Worm (Caenorhabditis elegans) whole organism, L4/young adult: ENCODE measurements around the gene D1086.21.

Source experiments
- W03F9.2 ChIP-seq: fragments of 150-350 bp; optimal IDR thresholded peaks from 2 replicates; lab custom pipeline; 2014; ENCODE audit warnings: missing biosample characterization, missing genetic modification characterization
- dao-5 ChIP-seq: sonication (generic microtip); optimal IDR thresholded peaks from 2 replicates; lab custom pipeline; 2016; ENCODE audit warnings: missing genotype, missing genetic modification characterization, moderate library complexity, missing compliant biosample characterization
- him-1 ChIP-seq: sonication (generic microtip); optimal IDR thresholded peaks from 2 replicates; lab custom pipeline; 2016; ENCODE audit warnings: missing genotype, missing genetic modification reagents, missing genetic modification characterization, missing compliant biosample characterization

D1086.21 gene

ce11 chrV:14067816-14068296 lies 3.3 kb downstream of the D1086.21 start, which contains the start of gene D1086.17:
TSS of gene D1086.17 (plus strand) at chrV:14067866.
- TF ChIP-seq him-1 (tag; lab: Kevin White, UChicago) (no peak), dao-5 (tag; lab: Kevin White, UChicago) (no peak), W03F9.2 (tag; lab: Kevin White, UChicago) (no peak)

DNA sequence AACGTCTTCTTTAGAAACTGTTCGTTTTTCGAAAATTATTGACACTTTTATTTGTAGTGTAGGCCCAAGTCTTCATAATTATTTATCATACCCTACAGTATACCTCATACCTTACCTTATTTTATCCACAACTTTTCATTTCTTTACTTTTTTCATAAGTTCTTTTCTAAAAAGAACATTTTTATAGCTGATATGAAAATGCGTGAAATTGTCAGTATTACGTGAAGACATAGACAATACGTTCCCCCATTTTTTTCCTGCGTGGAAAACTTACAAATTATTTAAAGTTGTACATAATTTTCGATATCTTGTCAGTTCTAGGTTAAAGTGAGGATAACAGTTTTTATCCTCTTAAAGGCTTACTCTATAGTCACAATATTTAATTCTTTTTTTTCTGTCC lies 5.4 kb downstream of the D1086.21 start:
- TF ChIP-seq dao-5 (tag; lab: Kevin White, UChicago) (no peak), W03F9.2 (tag; lab: Kevin White, UChicago) (no peak), him-1 (tag; lab: Kevin White, UChicago) (no peak)

DNA sequence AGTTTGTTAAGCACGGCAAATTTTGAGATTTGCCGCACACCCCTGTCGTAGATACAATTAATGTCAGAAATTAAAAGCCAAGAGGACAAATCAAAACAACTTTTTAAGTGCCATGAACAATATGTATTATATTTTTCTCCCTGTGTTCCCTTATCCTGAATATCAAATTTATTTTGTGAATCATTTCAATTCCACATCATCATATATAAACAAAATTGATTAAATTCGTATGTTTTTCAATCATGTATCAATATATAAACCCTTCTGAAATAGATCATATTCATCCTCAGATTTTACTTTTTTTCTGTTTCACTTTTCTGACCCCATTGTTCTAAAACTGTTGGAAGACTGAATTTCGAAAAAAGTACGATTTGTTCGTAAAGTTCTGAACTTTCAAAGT lies 9.6 kb downstream of the D1086.21 start, which contains the start of gene D1086.11:
D1086.11 (plus strand) TSS at position 301 of the 400 bp plus-strand sequence.
- TF ChIP-seq dao-5 (tag; lab: Kevin White, UChicago) = no peak

- no peak for TF ChIP-seq him-1 (tag; lab: Kevin White, UChicago)
- no peak for TF ChIP-seq dao-5 (tag; lab: Kevin White, UChicago)
- TF ChIP-seq W03F9.2 (tag; lab: Kevin White, UChicago) = no peak
These were observed 15.0 kb downstream of the D1086.21 start, which contains the start of gene D1086.6 for ce11 chrV:14079501-14079900. TSS of gene D1086.6 (plus strand) at chrV:14079801.

DNA sequence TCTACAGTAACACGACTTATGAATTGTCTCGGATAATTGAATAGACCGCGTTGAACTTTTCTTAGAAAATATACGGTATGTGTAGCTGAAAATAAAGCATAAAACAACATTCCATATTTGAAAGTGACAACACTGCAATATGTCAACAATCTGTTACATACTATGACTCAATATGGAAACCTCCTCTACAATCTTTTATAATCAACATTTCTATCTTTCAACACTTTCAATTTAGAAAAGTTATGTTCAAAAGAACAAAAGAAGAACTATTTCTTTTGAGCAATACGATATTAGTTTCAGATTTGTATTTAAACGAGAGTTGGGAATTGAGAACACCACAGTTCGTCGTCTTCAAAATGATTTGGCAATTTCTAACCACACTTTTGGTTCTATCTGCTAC lies 17.9 kb downstream of the D1086.21 start, which contains the start of gene D1086.10:
D1086.10 (plus strand) TSS at position 301 of the 400 bp plus-strand sequence.
- no peak for TF ChIP-seq dao-5 (tag; lab: Kevin White, UChicago)
- TF ChIP-seq W03F9.2 (tag; lab: Kevin White, UChicago) = no peak
- no peak for TF ChIP-seq him-1 (tag; lab: Kevin White, UChicago)

- TF ChIP-seq W03F9.2 (tag; lab: Kevin White, UChicago) (no peak), dao-5 (tag; lab: Kevin White, UChicago) (no peak), him-1 (tag; lab: Kevin White, UChicago) (no peak)
These were observed 19.4 kb downstream of the D1086.21 start, which contains the start of gene D1086.7 for ce11 chrV:14083970-14084369. TSS of gene D1086.7 (plus strand) at chrV:14084270.

ce11 chrV:14085589-14085988 lies 21.1 kb downstream of the D1086.21 start, which contains the start of gene D1086.18:
TSS of gene D1086.18 (plus strand) at chrV:14085889.
- no peak for TF ChIP-seq him-1 (tag; lab: Kevin White, UChicago)
- no peak for TF ChIP-seq W03F9.2 (tag; lab: Kevin White, UChicago)
- no peak for TF ChIP-seq dao-5 (tag; lab: Kevin White, UChicago)

- TF ChIP-seq him-1 (tag; lab: Kevin White, UChicago) = no peak
- TF ChIP-seq W03F9.2 (tag; lab: Kevin White, UChicago) = no peak
- no peak for TF ChIP-seq dao-5 (tag; lab: Kevin White, UChicago)
These were observed 23.5 kb downstream of the D1086.21 start, which contains the start of gene D1086.19 for ce11 chrV:14088051-14088450. TSS of gene D1086.19 (plus strand) at chrV:14088351.

- TF ChIP-seq him-1 (tag; lab: Kevin White, UChicago) (no peak), W03F9.2 (tag; lab: Kevin White, UChicago) (no peak), dao-5 (tag; lab: Kevin White, UChicago) (no peak)
These were observed 25.9 kb downstream of the D1086.21 start, which contains the start of the genes D1086.5 and him-5 for ce11 chrV:14090309-14090967. TSS of gene D1086.5 (minus strand) at chrV:14090359. TSS of gene him-5 (plus strand) at chrV:14090426.

DNA sequence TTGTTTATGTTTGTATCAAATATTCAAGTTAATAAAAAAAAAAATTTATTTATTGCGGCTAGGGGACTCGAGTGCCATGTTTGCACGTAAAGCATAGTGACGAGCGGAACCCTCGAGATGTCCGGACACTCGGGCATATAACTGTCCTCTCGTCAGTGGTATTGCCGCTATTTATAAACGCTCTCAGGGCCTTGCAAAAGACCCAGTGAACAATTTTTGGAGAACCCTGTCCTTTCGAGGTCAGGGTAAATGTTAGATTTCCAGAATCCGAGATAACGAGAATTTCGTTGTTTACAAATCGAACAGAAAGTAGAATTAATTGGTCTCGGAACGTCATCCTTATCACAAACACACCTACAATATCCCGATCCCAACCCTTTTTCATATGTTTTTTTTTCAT lies 27.9 kb downstream of the D1086.21 start, which contains the start of gene D1086.3:
D1086.3 (plus strand) TSS at position 390 of the 400 bp plus-strand sequence.
- TF ChIP-seq dao-5 (tag; lab: Kevin White, UChicago) (no peak), W03F9.2 (tag; lab: Kevin White, UChicago) (no peak), him-1 (tag; lab: Kevin White, UChicago) (no peak)

DNA sequence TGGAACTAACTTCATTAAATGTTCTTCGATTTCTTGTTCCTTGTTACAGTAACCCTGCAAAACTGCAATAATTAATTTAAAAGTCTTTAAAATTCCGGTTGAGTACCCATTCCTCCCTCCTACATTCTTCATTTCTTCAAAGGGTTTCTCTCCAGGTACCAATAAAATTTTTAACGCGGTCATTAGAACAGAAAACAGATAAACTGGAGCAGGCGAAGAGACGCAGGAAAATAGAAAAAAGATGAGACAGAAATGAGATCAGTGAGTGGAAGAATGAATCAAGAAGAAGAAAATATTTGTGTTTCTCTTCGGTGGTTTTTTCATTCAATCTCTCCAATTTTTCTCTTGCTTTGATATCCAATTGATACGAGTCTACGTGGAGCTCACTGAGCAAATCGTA lies 29.3 kb downstream of the D1086.21 start, which contains the start of gene D1086.8:
D1086.8 (plus strand) TSS at position 301 of the 400 bp plus-strand sequence.
- no peak for TF ChIP-seq him-1 (tag; lab: Kevin White, UChicago)
- TF ChIP-seq dao-5 (tag; lab: Kevin White, UChicago) = no peak
- no peak for TF ChIP-seq W03F9.2 (tag; lab: Kevin White, UChicago)

DNA sequence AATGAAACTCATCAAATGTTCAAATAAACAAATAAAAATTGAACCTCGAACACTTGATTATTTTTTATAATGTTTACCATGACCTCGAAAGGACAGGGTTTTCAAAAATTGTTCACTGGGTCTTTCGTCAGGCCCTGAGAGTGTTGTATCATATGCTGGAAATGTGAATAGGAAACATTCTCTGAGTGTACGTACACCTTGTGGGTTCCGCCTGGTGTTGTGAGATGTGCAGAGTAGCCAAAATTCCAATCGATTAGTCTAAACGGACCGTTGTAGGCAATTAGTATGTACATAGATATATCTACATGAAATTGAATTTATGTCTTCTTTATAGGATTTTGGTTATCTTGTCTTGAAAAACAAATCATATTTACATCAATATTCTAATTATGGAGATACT lies 30.0 kb downstream of the D1086.21 start:
- TF ChIP-seq him-1 (tag; lab: Kevin White, UChicago) (no peak), W03F9.2 (tag; lab: Kevin White, UChicago) (no peak), dao-5 (tag; lab: Kevin White, UChicago) (no peak)

DNA sequence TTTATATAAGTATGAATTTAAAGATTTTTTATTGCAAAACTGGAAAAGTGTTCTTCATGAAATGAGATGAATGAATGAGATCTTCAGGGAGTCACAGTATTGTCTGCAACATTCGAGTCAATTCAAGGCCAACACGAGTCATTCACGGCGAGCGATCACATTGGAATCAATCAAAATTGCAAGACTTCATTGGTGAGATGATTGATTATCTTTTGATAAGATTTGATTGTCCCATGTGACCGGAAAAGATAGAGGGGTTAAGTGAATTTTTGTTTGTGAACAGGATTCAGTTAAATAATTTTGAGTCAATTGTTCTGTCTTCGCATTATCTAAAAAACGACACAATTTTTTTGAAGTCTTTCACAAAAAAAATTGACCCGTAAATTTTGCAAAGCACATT lies 30.4 kb downstream of the D1086.21 start:
- TF ChIP-seq W03F9.2 (tag; lab: Kevin White, UChicago) (no peak), him-1 (tag; lab: Kevin White, UChicago) (no peak), dao-5 (tag; lab: Kevin White, UChicago) (no peak)
